Worm (Caenorhabditis elegans) whole organism, L4 larva: ENCODE data around the gene Y43F8B.1.

Experiments
- F10B5.3 ChIP-seq: sonication (generic microtip); optimal IDR thresholded peaks from 2 replicates; lab custom pipeline; 2016; ENCODE audit warnings: mild to moderate bottlenecking, missing genetic modification characterization, missing compliant biosample characterization
- F37D6.2 ChIP-seq: sonication (generic microtip); optimal IDR thresholded peaks from 2 replicates; lab custom pipeline; 2016; ENCODE audit warnings: mild to moderate bottlenecking, missing genetic modification characterization, missing compliant biosample characterization
- F44E2.7 ChIP-seq: fragments of 200-800 bp; sonication (Bioruptor generic); IDR thresholded peaks from 2 replicates; pipeline ENCODE4 v2.1.2; 2022; ENCODE audit warnings: missing genetic modification characterization, missing compliant biosample characterization
- F49E8.2 ChIP-seq: sonication (generic microtip); optimal IDR thresholded peaks from 2 replicates; lab custom pipeline; 2016; ENCODE audit warnings: missing compliant biosample characterization, mild to moderate bottlenecking, missing genetic modification characterization, borderline replicate concordance
- R02D3.7 ChIP-seq: fragments of 150-350 bp; sonication (generic microtip); optimal IDR thresholded peaks from 3 replicates; lab custom pipeline; 2014; ENCODE audit warnings: missing biosample characterization, missing genetic modification characterization
- Y105C5A.15 ChIP-seq: fragments of 200-800 bp; sonication (Bioruptor generic); IDR thresholded peaks from 2 replicates; pipeline ENCODE4 v1.3.6; 2022; ENCODE audit warnings: missing genetic modification characterization, missing compliant biosample characterization
- Y75B8A.6 ChIP-seq: fragments of 200-800 bp; sonication (Bioruptor generic); IDR thresholded peaks from 2 replicates; pipeline ENCODE4 v1.3.6; 2022; ENCODE audit warnings: missing genetic modification reagents, missing genetic modification characterization, missing compliant biosample characterization
- ZK337.2 ChIP-seq: fragments of 200-800 bp; sonication (Bioruptor generic); IDR thresholded peaks from 2 replicates; pipeline ENCODE4 v1.3.6; 2022; ENCODE audit warnings: missing genetic modification reagents, missing genetic modification characterization, missing compliant biosample characterization
- ZK546.5 ChIP-seq, 2 experiments: sonication (generic microtip); optimal IDR thresholded peaks; 2 replicates each; lab custom pipeline; 2017; ENCODE audit warnings: missing biosample characterization in 2 of 2, missing genetic modification characterization in 2 of 2
- ama-1 ChIP-seq: fragments of 150-350 bp; optimal IDR thresholded peaks from 2 replicates; lab custom pipeline; 2014; ENCODE audit warnings: inconsistent platforms, mixed read lengths
- attf-4 ChIP-seq: sonication (generic microtip); optimal IDR thresholded peaks from 3 replicates; lab custom pipeline; 2017; ENCODE audit warnings: missing biosample characterization, missing genetic modification characterization
- ceh-28 ChIP-seq: fragments of 150-350 bp; optimal IDR thresholded peaks from 2 replicates; lab custom pipeline; 2014; ENCODE audit warnings: missing biosample characterization, missing genetic modification reagents, missing genetic modification characterization
- ceh-62 ChIP-seq: sonication (generic microtip); optimal IDR thresholded peaks from 2 replicates; lab custom pipeline; 2017; ENCODE audit warnings: missing biosample characterization, missing genetic modification characterization
- daf-8 ChIP-seq: fragments of 200-800 bp; sonication (Bioruptor generic); IDR thresholded peaks from 2 replicates; pipeline ENCODE4 v1.3.6; 2022; ENCODE audit warnings: missing genetic modification characterization, missing compliant biosample characterization
- dmd-6 ChIP-seq: fragments of 200-800 bp; sonication (Bioruptor generic); IDR thresholded peaks from 2 replicates; pipeline ENCODE4 v1.3.6; 2022; ENCODE audit warnings: missing genetic modification reagents, missing genetic modification characterization, missing compliant biosample characterization
- dmd-8 ChIP-seq: fragments of 200-800 bp; sonication (Bioruptor generic); IDR thresholded peaks from 2 replicates; pipeline ENCODE4 v1.3.6; 2022; ENCODE audit warnings: missing genetic modification characterization, missing compliant biosample characterization
- dpl-1 ChIP-seq: fragments of 150-350 bp; optimal IDR thresholded peaks from 2 replicates; lab custom pipeline; 2014; ENCODE audit warnings: missing biosample characterization, missing genetic modification reagents, missing genetic modification characterization
- duxl-1 ChIP-seq: sonication (generic microtip); optimal IDR thresholded peaks from 2 replicates; lab custom pipeline; 2016; ENCODE audit warnings: mild to moderate bottlenecking, missing genetic modification characterization, moderate library complexity, missing compliant biosample characterization; ENCODE audit not compliant: poor library complexity
- dve-1 ChIP-seq: sonication (generic microtip); optimal IDR thresholded peaks from 2 replicates; lab custom pipeline; 2017; ENCODE audit warnings: antibody characterized with exemption, mild to moderate bottlenecking, missing genetic modification characterization, missing compliant biosample characterization; ENCODE audit not compliant: insufficient read depth
- egl-27 ChIP-seq: sonication (generic microtip); optimal IDR thresholded peaks from 3 replicates; lab custom pipeline; 2017; ENCODE audit warnings: missing biosample characterization, missing genetic modification reagents, missing genetic modification characterization
- fos-1 ChIP-seq: fragments of 150-350 bp; optimal IDR thresholded peaks from 2 replicates; lab custom pipeline; 2014; ENCODE audit warnings: missing biosample characterization, missing genetic modification characterization
- hif-1 ChIP-seq, 2 experiments: sonication (generic microtip); optimal IDR thresholded peaks; 2 replicates each; lab custom pipeline; 2016 to 2017; ENCODE audit warnings: missing compliant biosample characterization in 2 of 2, missing genetic modification characterization in 2 of 2, missing genetic modification reagents in 2 of 2, missing genotype in 2 of 2, mild to moderate bottlenecking in 1 of 2
- jun-1 ChIP-seq: fragments of 150-350 bp; optimal IDR thresholded peaks from 2 replicates; lab custom pipeline; 2014; ENCODE audit warnings: missing biosample characterization, missing genetic modification reagents, missing genetic modification characterization
- lin-1 ChIP-seq: fragments of 200-800 bp; sonication (Bioruptor generic); IDR thresholded peaks from 2 replicates; pipeline ENCODE4 v1.3.6; 2022; ENCODE audit warnings: missing genetic modification reagents, missing genetic modification characterization, missing compliant biosample characterization
- lin-13 ChIP-seq: fragments of 150-350 bp; optimal IDR thresholded peaks from 2 replicates; lab custom pipeline; 2014; ENCODE audit warnings: missing biosample characterization, missing genetic modification reagents, missing genetic modification characterization
- lin-39 ChIP-seq: fragments of 150-350 bp; optimal IDR thresholded peaks from 2 replicates; lab custom pipeline; 2014; ENCODE audit warnings: missing biosample characterization, missing genetic modification reagents, missing genetic modification characterization
- lir-3 ChIP-seq: sonication (generic microtip); optimal IDR thresholded peaks from 2 replicates; lab custom pipeline; 2016; ENCODE audit warnings: mild to moderate bottlenecking, missing genetic modification characterization, missing compliant biosample characterization
- lsy-2 ChIP-seq, 2 experiments: fragments of 150-350 bp in 1 of 2; sonication (generic microtip) in 1 of 2; optimal IDR thresholded peaks; 2 replicates each; lab custom pipeline; 2014 to 2017; ENCODE audit warnings: missing biosample characterization in 2 of 2, missing genetic modification characterization in 2 of 2
- madf-5 ChIP-seq, 2 experiments: fragments of 200-800 bp; sonication (Bioruptor generic); IDR thresholded peaks; 2 replicates each; pipeline ENCODE4 v1.3.6; 2022; ENCODE audit warnings: missing compliant biosample characterization in 2 of 2, missing genetic modification characterization in 2 of 2
- madf-9 ChIP-seq: fragments of 200-800 bp; sonication (Bioruptor generic); conservative IDR thresholded peaks from 2 replicates; pipeline ENCODE4 v1.3.6; 2022; ENCODE audit warnings: missing genetic modification reagents, missing genetic modification characterization, missing compliant biosample characterization
- mdt-29 ChIP-seq: fragments of 200-800 bp; sonication (Bioruptor generic); IDR thresholded peaks from 2 replicates; pipeline ENCODE4 v1.3.6; 2022; ENCODE audit warnings: missing genetic modification reagents, missing genetic modification characterization, missing compliant biosample characterization
- mep-1 ChIP-seq: fragments of 150-350 bp; sonication (generic microtip); optimal IDR thresholded peaks from 3 replicates; lab custom pipeline; 2014; ENCODE audit warnings: missing biosample characterization, missing genetic modification characterization
- mes-2 ChIP-seq: sonication (generic microtip); optimal IDR thresholded peaks from 2 replicates; lab custom pipeline; 2016; ENCODE audit warnings: missing genotype, mild to moderate bottlenecking, missing genetic modification characterization, missing compliant biosample characterization; ENCODE audit not compliant: poor library complexity, severe bottlenecking
- mxl-2 ChIP-seq: fragments of 200-800 bp; sonication (Bioruptor generic); conservative IDR thresholded peaks from 2 replicates; pipeline ENCODE4 v1.3.6; 2022; ENCODE audit warnings: missing genetic modification reagents, missing genetic modification characterization, missing compliant biosample characterization
- nhr-111 ChIP-seq: fragments of 200-800 bp; sonication (Bioruptor generic); optimal IDR thresholded peaks from 2 replicates; lab custom pipeline; 2018; ENCODE audit warnings: mild to moderate bottlenecking, missing genetic modification characterization, missing compliant biosample characterization
- nhr-42 ChIP-seq: fragments of 200-800 bp; sonication (Bioruptor generic); IDR thresholded peaks from 2 replicates; pipeline ENCODE4 v1.3.6; 2022; ENCODE audit warnings: missing genetic modification characterization, missing compliant biosample characterization
- nhr-6 ChIP-seq: fragments of 150-350 bp; optimal IDR thresholded peaks from 2 replicates; lab custom pipeline; 2014; ENCODE audit warnings: missing biosample characterization, missing genetic modification characterization
- nhr-76 ChIP-seq: fragments of 150-350 bp; optimal IDR thresholded peaks from 2 replicates; lab custom pipeline; 2014; ENCODE audit warnings: missing biosample characterization, missing genetic modification characterization
- nhr-77 ChIP-seq: fragments of 150-350 bp; optimal IDR thresholded peaks from 2 replicates; lab custom pipeline; 2014; ENCODE audit warnings: missing biosample characterization, missing genetic modification characterization
- pha-4 ChIP-seq, 2 experiments: fragments of 150-350 bp in 1 of 2; fragments of 200-800 bp in 1 of 2; sonication (Bioruptor generic) in 1 of 2; IDR thresholded peaks in 1 of 2; optimal IDR thresholded peaks in 1 of 2; 2 replicates each; pipeline versions ENCODE4 v1.3.6 to Lab custom; 2014 to 2022; ENCODE audit warnings: missing genetic modification characterization in 2 of 2, missing genetic modification reagents in 2 of 2, missing biosample characterization in 1 of 2, missing compliant biosample characterization in 1 of 2
- rbr-2 ChIP-seq: sonication (generic microtip); optimal IDR thresholded peaks from 2 replicates; lab custom pipeline; 2016; ENCODE audit warnings: missing genotype, missing genetic modification characterization, missing compliant biosample characterization
- sdz-12 ChIP-seq: fragments of 200-800 bp; sonication (Bioruptor generic); optimal IDR thresholded peaks from 2 replicates; lab custom pipeline; 2018; ENCODE audit warnings: mild to moderate bottlenecking, missing genetic modification characterization, missing compliant biosample characterization
- snpc-4 ChIP-seq: fragments of 150-350 bp; optimal IDR thresholded peaks from 2 replicates; lab custom pipeline; 2014; ENCODE audit warnings: missing biosample characterization, missing genetic modification characterization
- spr-1 ChIP-seq: sonication (generic microtip); optimal IDR thresholded peaks from 2 replicates; lab custom pipeline; 2016; ENCODE audit warnings: mild to moderate bottlenecking, missing genetic modification characterization, missing compliant biosample characterization
- spr-3 ChIP-seq: fragments of 200-800 bp; sonication (Bioruptor generic); optimal IDR thresholded peaks from 2 replicates; lab custom pipeline; 2018; ENCODE audit warnings: mild to moderate bottlenecking, missing genetic modification characterization, missing compliant biosample characterization
- unc-39 ChIP-seq: sonication (generic microtip); optimal IDR thresholded peaks from 2 replicates; lab custom pipeline; 2017; ENCODE audit warnings: missing biosample characterization, missing genetic modification characterization
- zfp-2 ChIP-seq: sonication (generic microtip); optimal IDR thresholded peaks from 2 replicates; lab custom pipeline; 2016; ENCODE audit warnings: mild to moderate bottlenecking, missing genetic modification characterization, missing compliant biosample characterization
- zip-11 ChIP-seq: fragments of 200-800 bp; sonication (Bioruptor generic); IDR thresholded peaks from 2 replicates; pipeline ENCODE4 v1.3.6; 2022; ENCODE audit warnings: missing genetic modification characterization, missing compliant biosample characterization
- zip-2 ChIP-seq: fragments of 150-350 bp; optimal IDR thresholded peaks from 2 replicates; lab custom pipeline; 2014; ENCODE audit warnings: missing biosample characterization, missing genetic modification characterization

The Y43F8B.1 gene

ce11 chrV:19521351-19522278 is 24.4 kb downstream of the Y43F8B.1 start (continued):
- no peak for TF ChIP-seq fos-1
- no peak for TF ChIP-seq dmd-8
- TF ChIP-seq ZK337.2 = no peak
- TF ChIP-seq Y105C5A.15 (GFP tag; lab: Robert Waterston, UW) = no peak
- TF ChIP-seq ceh-28 (tag; lab: Kevin White, UChicago) = no peak
- no peak for TF ChIP-seq jun-1 (tag; lab: Kevin White, UChicago)
- no peak for TF ChIP-seq egl-27 (tag; lab: Kevin White, UChicago)
- TF ChIP-seq mep-1 (tag; lab: Kevin White, UChicago) = no peak
- no peak for TF ChIP-seq F10B5.3 (tag; lab: Kevin White, UChicago)
- TF ChIP-seq Y75B8A.6 (GFP tag; lab: Robert Waterston, UW) = no peak
- TF ChIP-seq snpc-4 = no peak
- TF ChIP-seq ama-1 (lab: Kevin White, UChicago) = no peak
- peak; percentile 55; the same call in 1 of the 2 replicates for TF ChIP-seq madf-9 (GFP tag; lab: Robert Waterston, UW)
- TF ChIP-seq ZK546.5 (tag; optimal IDR thresholded peaks at IDR 0.05; lab: Kevin White, UChicago) = no peak
- no peak for TF ChIP-seq nhr-6 (tag; lab: Kevin White, UChicago)
- no peak for TF ChIP-seq lin-39
- no peak for TF ChIP-seq nhr-76 (tag; lab: Kevin White, UChicago)
- TF ChIP-seq F37D6.2 (tag; lab: Kevin White, UChicago) = no peak
- TF ChIP-seq zip-11 (GFP tag; lab: Robert Waterston, UW) = no peak
- no peak for TF ChIP-seq dve-1 (tag; lab: Kevin White, UChicago)
- TF ChIP-seq nhr-111 = no peak
- no peak for TF ChIP-seq zip-2 (tag; lab: Kevin White, UChicago)
- TF ChIP-seq spr-1 = peak; percentile 42
- no peak for TF ChIP-seq nhr-42 (GFP tag; lab: Robert Waterston, UW)
- no peak for TF ChIP-seq sdz-12 (GFP tag; lab: Kevin White, UChicago)
- TF ChIP-seq madf-5 (GFP tag; IDR thresholded peaks at IDR 0.05; lab: Robert Waterston, UW) = no peak
- TF ChIP-seq dmd-6 (GFP tag; lab: Robert Waterston, UW) = peak; percentile 65
- no peak for TF ChIP-seq R02D3.7
- TF ChIP-seq F44E2.7 (GFP tag; lab: Robert Waterston, UW) = no peak
- TF ChIP-seq lir-3 (tag; lab: Kevin White, UChicago) = no peak
- TF ChIP-seq zfp-2 (tag; lab: Kevin White, UChicago) = no peak
- no peak for TF ChIP-seq pha-4 (GFP tag; IDR thresholded peaks at IDR 0.05; lab: Robert Waterston, UW)
- no peak for TF ChIP-seq pha-4 (tag; optimal IDR thresholded peaks at IDR 0.05; lab: Kevin White, UChicago)
- TF ChIP-seq mes-2 (tag; lab: Kevin White, UChicago) = no peak
- 0 out of 2 replicates have a peak, but pooled peaks have one; percentile 35 for TF ChIP-seq mdt-29 (GFP tag; lab: Robert Waterston, UW)
- TF ChIP-seq hif-1 (tag; optimal IDR thresholded peaks at IDR 0.05; lab: Kevin White, UChicago) = peak in 1 of 2 experiments; percentile 57
- no peak for TF ChIP-seq lin-13 (GFP tag; lab: Kevin White, UChicago)
- TF ChIP-seq unc-39 (tag; lab: Kevin White, UChicago) = no peak
- TF ChIP-seq daf-8 (GFP tag; lab: Robert Waterston, UW) = no peak
- no peak for TF ChIP-seq mxl-2 (GFP tag; lab: Robert Waterston, UW)
- no peak for TF ChIP-seq ceh-62 (tag; lab: Kevin White, UChicago)
- no peak for TF ChIP-seq F49E8.2 (tag; lab: Kevin White, UChicago)
- TF ChIP-seq lsy-2 (tag; optimal IDR thresholded peaks at IDR 0.05; lab: Kevin White, UChicago) = peak in 1 of 2 experiments; percentile 32
- no peak for TF ChIP-seq duxl-1
- no peak for TF ChIP-seq nhr-77 (tag; lab: Kevin White, UChicago)
- TF ChIP-seq dpl-1 = no peak
- TF ChIP-seq attf-4 (tag; lab: Kevin White, UChicago) = no peak
- no peak for TF ChIP-seq spr-3 (GFP tag; lab: Kevin White, UChicago)
- no peak for TF ChIP-seq lin-1
- TF ChIP-seq rbr-2 = no peak
